Fruit fly (Drosophila melanogaster): Measurements from ENCODE around the gene CG32639.
A peak's percentile ranks its signal among the peaks of the same experiment; 100 is the strongest.

CG32639 gene

dm6 chrX:13236516-13237245 is at the start of gene CG32639:
Gene CG32639 (minus strand): TSS chrX:13236566.
- peak; percentile 13 for TF ChIP-seq fkh (GFP tag; optimal IDR thresholded peaks at IDR 0.05)
- TF ChIP-seq Ets96B (tag; optimal IDR thresholded peaks at IDR 0.05): no peak
- TF ChIP-seq CG32006 (GFP tag; optimal IDR thresholded peaks at IDR 0.05): no peak
- TF ChIP-seq Eip75B (GFP tag; optimal IDR thresholded peaks at IDR 0.05): no peak
- no peak for TF ChIP-seq CG6808 (GFP tag; optimal IDR thresholded peaks at IDR 0.05)
- TF ChIP-seq CG10631 (GFP tag; optimal IDR thresholded peaks at IDR 0.05): no peak
- no peak for TF ChIP-seq vri (GFP tag; optimal IDR thresholded peaks at IDR 0.05)
- no peak for TF ChIP-seq CG6792 (GFP tag; optimal IDR thresholded peaks at IDR 0.05)
- TF ChIP-seq CG1621 (tag; optimal IDR thresholded peaks at IDR 0.05): no peak

dm6 chrX:13285749-13286336 is 49.5 kb upstream of the CG32639 start:
- TF ChIP-seq dac (GFP tag; optimal IDR thresholded peaks at IDR 0.05) (no peak), esn (GFP tag; optimal IDR thresholded peaks at IDR 0.05) (peak; percentile 28), fd59A (GFP tag; optimal IDR thresholded peaks at IDR 0.05) (no peak), svp (GFP tag) (peak; percentile 53), CG11902 (GFP tag; optimal IDR thresholded peaks at IDR 0.05) (no peak), Sox14 (GFP tag; optimal IDR thresholded peaks at IDR 0.05) (no peak), OdsH (GFP tag; optimal IDR thresholded peaks at IDR 0.05) (no peak), Met (GFP tag; optimal IDR thresholded peaks at IDR 0.05) (no peak)

- no peak for TF ChIP-seq CG10669 (GFP tag; optimal IDR thresholded peaks at IDR 0.05)
- no peak for TF ChIP-seq CG4318 (GFP tag; optimal IDR thresholded peaks at IDR 0.05)
- peak; percentile 56 for TF ChIP-seq esn (GFP tag; optimal IDR thresholded peaks at IDR 0.05)
- TF ChIP-seq lz (GFP tag; optimal IDR thresholded peaks at IDR 0.05): peak; percentile 15
- TF ChIP-seq vri (GFP tag; optimal IDR thresholded peaks at IDR 0.05): no peak
- TF ChIP-seq dsx (GFP tag; optimal IDR thresholded peaks at IDR 0.05; ENCODE audit: poor library complexity, severe bottlenecking): peak; percentile 1
- TF ChIP-seq CG31627 (GFP tag; optimal IDR thresholded peaks at IDR 0.05): no peak
- TF ChIP-seq pdm3 (GFP tag; optimal IDR thresholded peaks at IDR 0.05): no peak
- no peak for TF ChIP-seq CG8119 (GFP tag; IDR thresholded peaks at IDR 0.05)
- TF ChIP-seq CG6808 (GFP tag; optimal IDR thresholded peaks at IDR 0.05): peak; percentile 29
- TF ChIP-seq ss (GFP tag; optimal IDR thresholded peaks at IDR 0.05): peak; percentile 28 to 45
- TF ChIP-seq topi (GFP tag; optimal IDR thresholded peaks at IDR 0.05): peak; percentile 35
- no peak for TF ChIP-seq CG3919 (GFP tag; optimal IDR thresholded peaks at IDR 0.05)
- TF ChIP-seq CG6276 (GFP tag; optimal IDR thresholded peaks at IDR 0.05): peak; percentile 3
- no peak for TF ChIP-seq CG6792 (GFP tag; optimal IDR thresholded peaks at IDR 0.05)
- no peak for TF ChIP-seq acj6 (GFP tag; optimal IDR thresholded peaks at IDR 0.05)
- no peak for TF ChIP-seq OdsH (GFP tag; optimal IDR thresholded peaks at IDR 0.05)
- no peak for TF ChIP-seq Eip75B (GFP tag; optimal IDR thresholded peaks at IDR 0.05)
- peak; percentile 5 for TF ChIP-seq Sox14 (GFP tag; optimal IDR thresholded peaks at IDR 0.05)
- TF ChIP-seq Hr4 (GFP tag; optimal IDR thresholded peaks at IDR 0.05): no peak
- no peak for TF ChIP-seq CG6854 (GFP tag; optimal IDR thresholded peaks at IDR 0.05)
- peak; percentile 27 for TF ChIP-seq Ets96B (tag; optimal IDR thresholded peaks at IDR 0.05)
- no peak for TF ChIP-seq spab (GFP tag; optimal IDR thresholded peaks at IDR 0.05)
- TF ChIP-seq dac (GFP tag; optimal IDR thresholded peaks at IDR 0.05): no peak
- no peak for TF ChIP-seq CG32006 (GFP tag; optimal IDR thresholded peaks at IDR 0.05)
- TF ChIP-seq CG15336 (GFP tag; IDR thresholded peaks at IDR 0.05): no peak
- no peak for TF ChIP-seq Smox (GFP tag; optimal IDR thresholded peaks at IDR 0.05)
- TF ChIP-seq CG3032 (tag; optimal IDR thresholded peaks at IDR 0.05): no peak
- no peak for TF ChIP-seq fkh (GFP tag; optimal IDR thresholded peaks at IDR 0.05)
- TF ChIP-seq Lpt (GFP tag; optimal IDR thresholded peaks at IDR 0.05): no peak
- no peak for TF ChIP-seq CG11294 (GFP tag; IDR thresholded peaks at IDR 0.05)
- no peak for TF ChIP-seq Sox15 (GFP tag; optimal IDR thresholded peaks at IDR 0.05)
- TF ChIP-seq CG8319 (GFP tag; optimal IDR thresholded peaks at IDR 0.05): no peak
- no peak for TF ChIP-seq net (GFP tag; optimal IDR thresholded peaks at IDR 0.05)
- TF ChIP-seq Hr39 (GFP tag; optimal IDR thresholded peaks at IDR 0.05): no peak
- no peak for TF ChIP-seq Sox102F (GFP tag; optimal IDR thresholded peaks at IDR 0.05)
- no peak for TF ChIP-seq salr (GFP tag; optimal IDR thresholded peaks at IDR 0.05)
These were observed 48.8 kb upstream of the CG32639 start, which contains the start of the genes HDAC4 and CG15743 for dm6 chrX:13285001-13285748. Gene HDAC4 (minus strand): TSS chrX:13285632. Gene CG15743 (plus strand): TSS chrX:13285707.
